Worm (Caenorhabditis elegans): ENCODE measurements around the gene akt-2.

- no peak for TF ChIP-seq R02D3.7 (tag; optimal IDR thresholded peaks at IDR 0.05)
- no peak for TF ChIP-seq nhr-237 (tag; optimal IDR thresholded peaks at IDR 0.05)
- TF ChIP-seq nhr-76 (tag; optimal IDR thresholded peaks at IDR 0.05) = no peak
- no peak for TF ChIP-seq zag-1 (tag; optimal IDR thresholded peaks at IDR 0.05)
- no peak for TF ChIP-seq lin-15B (tag; optimal IDR thresholded peaks at IDR 0.05)
- no peak for TF ChIP-seq ztf-4 (tag; optimal IDR thresholded peaks at IDR 0.05)
- no peak for TF ChIP-seq fkh-10 (GFP tag; optimal IDR thresholded peaks at IDR 0.05)
Measured at ce11 chrX:14161684-14162347, 14.3 kb downstream of the akt-2 start, which contains the start of gene lgc-25.

Measured in whole organism, L3 larva.